Worm (Caenorhabditis elegans) whole organism, L1 larva: Measurements from ENCODE around the gene T08D10.4.

Experiments
- blmp-1 ChIP-seq: fragments of 150-350 bp; optimal IDR thresholded peaks from 2 replicates; lab custom pipeline; 2014; ENCODE audit warnings: missing biosample characterization, missing genetic modification characterization
- ces-1 ChIP-seq: fragments of 150-350 bp; optimal IDR thresholded peaks from 2 replicates; lab custom pipeline; 2014; ENCODE audit warnings: missing biosample characterization, missing genetic modification reagents, missing genetic modification characterization
- elt-3 ChIP-seq, 6 experiments: fragments of 150-350 bp in 1 of 6; sonication (generic microtip); optimal IDR thresholded peaks; 2 replicates each; lab custom pipeline; 2017 to 2018; ENCODE audit warnings: missing biosample characterization in 6 of 6, missing genetic modification characterization in 6 of 6, inconsistent platforms in 1 of 6
- zip-4 ChIP-seq: fragments of 200-800 bp; sonication (Bioruptor generic); optimal IDR thresholded peaks from 2 replicates; lab custom pipeline; 2018; ENCODE audit warnings: mild to moderate bottlenecking, missing genetic modification characterization, moderate library complexity, missing compliant biosample characterization

DNA sequence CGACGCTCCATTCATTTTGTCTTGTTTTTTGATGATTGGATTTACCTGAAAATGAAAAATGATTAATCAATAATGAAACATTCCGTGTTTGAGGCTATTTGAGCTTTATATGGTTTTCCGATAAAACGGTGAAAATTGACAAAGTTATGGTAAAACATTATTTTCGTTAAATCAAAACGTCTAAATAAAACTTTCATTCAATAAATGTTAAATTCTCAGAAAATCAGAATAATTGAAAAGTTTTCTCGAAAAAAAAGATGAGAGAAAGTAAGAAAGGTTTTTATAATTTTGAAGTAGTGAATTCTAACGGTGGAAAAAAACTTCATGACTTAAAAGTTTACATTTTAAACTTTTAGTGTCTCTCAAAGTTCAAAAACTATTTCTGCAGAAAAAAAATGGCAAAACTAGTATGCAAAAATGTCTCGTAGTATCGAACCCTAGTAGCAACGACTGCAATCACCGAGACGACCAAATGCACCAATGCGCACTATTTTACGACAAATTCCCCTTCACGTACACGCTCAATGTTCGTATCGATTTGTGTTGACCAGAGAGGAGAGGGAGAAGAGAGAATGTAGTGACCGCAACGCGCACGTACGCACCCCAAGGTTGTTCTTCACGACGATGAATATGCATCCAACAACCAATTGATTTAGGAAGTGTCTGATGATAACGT, 6.2 kb downstream of the T08D10.4 start, which contains the start of gene nfya-1:
- no peak for TF ChIP-seq zip-4 (GFP tag; lab: Kevin White, UChicago)
- no peak for TF ChIP-seq ces-1 (GFP tag; lab: Kevin White, UChicago)
- TF ChIP-seq elt-3 (tag; optimal IDR thresholded peaks at IDR 0.05; lab: Kevin White, UChicago): peak in 1 of 6 experiments; percentile 64
- TF ChIP-seq blmp-1 (tag; lab: Kevin White, UChicago): peak; percentile 73
